Worm (Caenorhabditis elegans) whole organism, mixed stage, embryonic: Measurements from ENCODE around the gene trpp-6.

ENCODE experiments used
- M03D4.4 ChIP-seq: sonication (generic microtip); optimal IDR thresholded peaks from 2 replicates; lab custom pipeline; 2017; ENCODE audit warnings: mild to moderate bottlenecking, missing genetic modification characterization, missing compliant biosample characterization
- ceh-43 ChIP-seq: fragments of 200-800 bp; sonication (Bioruptor generic); optimal IDR thresholded peaks from 2 replicates; lab custom pipeline; 2018; ENCODE audit warnings: mild to moderate bottlenecking, missing genetic modification characterization, moderate library complexity, missing compliant biosample characterization
- ces-1 ChIP-seq: fragments of 150-350 bp; optimal IDR thresholded peaks from 2 replicates; lab custom pipeline; 2014; ENCODE audit warnings: missing biosample characterization, missing genetic modification reagents, missing genetic modification characterization
- drap-1 ChIP-seq: fragments of 200-800 bp; sonication (Bioruptor generic); optimal IDR thresholded peaks from 3 replicates; lab custom pipeline; 2018; ENCODE audit warnings: mild to moderate bottlenecking, missing genetic modification characterization, missing compliant biosample characterization
- elt-3 ChIP-seq: fragments of 150-350 bp; optimal IDR thresholded peaks from 2 replicates; lab custom pipeline; 2014; ENCODE audit warnings: missing biosample characterization, missing genetic modification characterization
- ham-2 ChIP-seq: fragments of 200-800 bp; sonication (Bioruptor generic); optimal IDR thresholded peaks from 2 replicates; lab custom pipeline; 2018; ENCODE audit warnings: mild to moderate bottlenecking, missing genetic modification characterization, missing compliant biosample characterization
- hlh-1 ChIP-seq: fragments of 150-350 bp; optimal IDR thresholded peaks from 2 replicates; lab custom pipeline; 2014; ENCODE audit warnings: missing biosample characterization, missing genetic modification reagents, missing genetic modification characterization
- lin-13 ChIP-seq: fragments of 150-350 bp; optimal IDR thresholded peaks from 2 replicates; lab custom pipeline; 2014; ENCODE audit warnings: missing biosample characterization, missing genetic modification characterization
- mab-5 ChIP-seq: fragments of 150-350 bp; optimal IDR thresholded peaks from 2 replicates; lab custom pipeline; 2014; ENCODE audit warnings: missing biosample characterization, missing genetic modification characterization
- nhr-237 ChIP-seq: fragments of 150-350 bp; optimal IDR thresholded peaks from 2 replicates; lab custom pipeline; 2014; ENCODE audit warnings: missing biosample characterization, missing genetic modification characterization
- nhr-76 ChIP-seq: sonication (generic microtip); optimal IDR thresholded peaks from 2 replicates; lab custom pipeline; 2017; ENCODE audit warnings: missing biosample characterization, missing genetic modification characterization
- pha-4 ChIP-seq: fragments of 150-350 bp; optimal IDR thresholded peaks from 2 replicates; lab custom pipeline; 2018; ENCODE audit warnings: missing biosample characterization, missing genetic modification reagents, missing genetic modification characterization
- unc-39 ChIP-seq: fragments of 150-350 bp; optimal IDR thresholded peaks from 2 replicates; lab custom pipeline; 2014; ENCODE audit warnings: missing biosample characterization, missing genetic modification characterization
- ztf-11 ChIP-seq: fragments of 150-350 bp; optimal IDR thresholded peaks from 2 replicates; lab custom pipeline; 2014; ENCODE audit warnings: missing biosample characterization, missing genetic modification characterization

DNA sequence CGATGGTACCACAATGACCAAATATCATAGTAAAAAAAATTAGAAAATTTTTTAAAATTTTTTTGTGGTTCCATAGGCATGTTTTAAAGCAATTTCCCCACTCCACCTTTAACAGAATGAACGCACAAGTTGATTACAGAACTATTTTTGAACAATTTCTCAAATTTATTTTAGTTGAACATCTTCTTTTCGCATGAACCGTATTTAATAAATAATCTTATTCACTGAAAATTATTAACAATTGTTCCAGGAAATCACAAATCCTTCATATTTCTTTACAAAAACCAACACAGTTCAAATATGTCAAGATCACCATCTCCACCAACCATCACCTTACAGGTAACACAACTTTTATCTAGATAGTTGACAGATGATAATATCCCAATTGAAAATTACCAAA is 19.9 kb downstream of the trpp-6 start, which contains the start of gene lea-1:
- TF ChIP-seq ztf-11 (tag; lab: Kevin White, UChicago) (no peak), elt-3 (tag; lab: Kevin White, UChicago) (no peak), unc-39 (tag; lab: Kevin White, UChicago) (no peak), ceh-43 (GFP tag; lab: Kevin White, UChicago) (no peak), M03D4.4 (tag; lab: Kevin White, UChicago) (no peak), nhr-76 (tag; lab: Kevin White, UChicago) (no peak), pha-4 (tag; lab: Kevin White, UChicago) (no peak), hlh-1 (tag; lab: Kevin White, UChicago) (no peak), drap-1 (no peak), ces-1 (GFP tag; lab: Kevin White, UChicago) (no peak), nhr-237 (tag; lab: Kevin White, UChicago) (no peak), lin-13 (tag; lab: Kevin White, UChicago) (no peak), ham-2 (GFP tag; lab: Kevin White, UChicago) (no peak), mab-5 (tag; lab: Kevin White, UChicago) (no peak)
